Worm (Caenorhabditis elegans): Measurements from ENCODE around the gene chil-5.

chil-5 gene

ce11 chrII:9891031-9891689 is 31.7 kb upstream of the chil-5 start, which contains the start of gene vgln-1:
vgln-1 (minus strand) TSS chrII:9891081.
- TF ChIP-seq aly-1 (tag; optimal IDR thresholded peaks at IDR 0.05) (no peak), F13C5.2 (tag; optimal IDR thresholded peaks at IDR 0.05) (no peak), tra-4 (tag; optimal IDR thresholded peaks at IDR 0.05) (no peak), ets-7 (tag; optimal IDR thresholded peaks at IDR 0.05) (no peak), tbx-37 (GFP tag; conservative IDR thresholded peaks at IDR 0.05) (no peak), sea-1 (GFP tag; conservative IDR thresholded peaks at IDR 0.05) (no peak), ama-1 (optimal IDR thresholded peaks at IDR 0.05) (no peak)

ce11 chrII:9888549-9888948 is 29.1 kb upstream of the chil-5 start:
- TF ChIP-seq tbx-37 (GFP tag; conservative IDR thresholded peaks at IDR 0.05) = no peak
- no peak for TF ChIP-seq ceh-13 (GFP tag; optimal IDR thresholded peaks at IDR 0.05)
- no peak for TF ChIP-seq pes-1 (GFP tag; IDR thresholded peaks at IDR 0.05)
- no peak for TF ChIP-seq ets-7 (tag; optimal IDR thresholded peaks at IDR 0.05)
- TF ChIP-seq ama-1 (optimal IDR thresholded peaks at IDR 0.05) = no peak
- TF ChIP-seq hmbx-1 (tag; optimal IDR thresholded peaks at IDR 0.05) = no peak
- no peak for TF ChIP-seq scrt-1 (GFP tag; IDR thresholded peaks at IDR 0.05)
- TF ChIP-seq F13C5.2 (tag; optimal IDR thresholded peaks at IDR 0.05) = no peak
- no peak for TF ChIP-seq ceh-36 (tag; optimal IDR thresholded peaks at IDR 0.05)
- TF ChIP-seq flt-1 (GFP tag; IDR thresholded peaks at IDR 0.05) = no peak
- TF ChIP-seq sea-1 (GFP tag; conservative IDR thresholded peaks at IDR 0.05) = no peak
- TF ChIP-seq aly-1 (tag; optimal IDR thresholded peaks at IDR 0.05) = no peak
- TF ChIP-seq tra-4 (tag; optimal IDR thresholded peaks at IDR 0.05) = no peak

ce11 chrII:9886216-9886615 is 26.7 kb upstream of the chil-5 start, which contains the start of gene algn-8:
algn-8 (minus strand) TSS chrII:9886442.
- no peak for TF ChIP-seq ceh-13 (GFP tag; optimal IDR thresholded peaks at IDR 0.05)
- no peak for TF ChIP-seq ama-1 (optimal IDR thresholded peaks at IDR 0.05)
- no peak for TF ChIP-seq sea-1 (GFP tag; conservative IDR thresholded peaks at IDR 0.05)
- no peak for TF ChIP-seq tbx-37 (GFP tag; conservative IDR thresholded peaks at IDR 0.05)
- TF ChIP-seq pes-1 (GFP tag; IDR thresholded peaks at IDR 0.05) = no peak
- no peak for TF ChIP-seq ets-7 (tag; optimal IDR thresholded peaks at IDR 0.05)
- TF ChIP-seq aly-1 (tag; optimal IDR thresholded peaks at IDR 0.05) = no peak
- no peak for TF ChIP-seq hmbx-1 (tag; optimal IDR thresholded peaks at IDR 0.05)
- TF ChIP-seq hnd-1 (tag; optimal IDR thresholded peaks at IDR 0.05) = no peak
- no peak for TF ChIP-seq hmg-4 (GFP tag; optimal IDR thresholded peaks at IDR 0.05)
- no peak for TF ChIP-seq tbx-11 (GFP tag; IDR thresholded peaks at IDR 0.05)
- TF ChIP-seq B0310.2 (tag; optimal IDR thresholded peaks at IDR 0.05) = no peak
- TF ChIP-seq scrt-1 (GFP tag; IDR thresholded peaks at IDR 0.05) = no peak
- TF ChIP-seq ceh-36 (tag; optimal IDR thresholded peaks at IDR 0.05) = no peak
- no peak for TF ChIP-seq F13C5.2 (tag; optimal IDR thresholded peaks at IDR 0.05)
- TF ChIP-seq tra-4 (tag; optimal IDR thresholded peaks at IDR 0.05) = no peak
- TF ChIP-seq flt-1 (GFP tag; IDR thresholded peaks at IDR 0.05) = no peak

- TF ChIP-seq hmg-4 (GFP tag; optimal IDR thresholded peaks at IDR 0.05) (no peak), pes-1 (GFP tag; IDR thresholded peaks at IDR 0.05) (no peak), ama-1 (optimal IDR thresholded peaks at IDR 0.05) (no peak), ceh-13 (GFP tag; optimal IDR thresholded peaks at IDR 0.05) (no peak), scrt-1 (GFP tag; IDR thresholded peaks at IDR 0.05) (no peak), B0310.2 (tag; optimal IDR thresholded peaks at IDR 0.05) (no peak), F13C5.2 (tag; optimal IDR thresholded peaks at IDR 0.05) (no peak), tbx-37 (GFP tag; conservative IDR thresholded peaks at IDR 0.05) (no peak), tra-4 (tag; optimal IDR thresholded peaks at IDR 0.05) (no peak), hmbx-1 (tag; optimal IDR thresholded peaks at IDR 0.05) (no peak), sea-1 (GFP tag; conservative IDR thresholded peaks at IDR 0.05) (no peak)
These were observed 21.4 kb upstream of the chil-5 start, which contains the start of gene C08H9.15 for ce11 chrII:9880826-9881225. C08H9.15 (plus strand) TSS chrII:9881193.

- no peak for TF ChIP-seq sea-1 (GFP tag; conservative IDR thresholded peaks at IDR 0.05)
- no peak for TF ChIP-seq aly-1 (tag; optimal IDR thresholded peaks at IDR 0.05)
- TF ChIP-seq tbx-11 (GFP tag; IDR thresholded peaks at IDR 0.05) = no peak
- TF ChIP-seq hnd-1 (tag; optimal IDR thresholded peaks at IDR 0.05) = no peak
- TF ChIP-seq F13C5.2 (tag; optimal IDR thresholded peaks at IDR 0.05) = no peak
- no peak for TF ChIP-seq ama-1 (optimal IDR thresholded peaks at IDR 0.05)
- TF ChIP-seq pes-1 (GFP tag; IDR thresholded peaks at IDR 0.05) = no peak
- TF ChIP-seq tbx-37 (GFP tag; conservative IDR thresholded peaks at IDR 0.05) = no peak
- no peak for TF ChIP-seq ceh-13 (GFP tag; optimal IDR thresholded peaks at IDR 0.05)
- TF ChIP-seq flt-1 (GFP tag; IDR thresholded peaks at IDR 0.05) = no peak
- no peak for TF ChIP-seq hmg-4 (GFP tag; optimal IDR thresholded peaks at IDR 0.05)
- no peak for TF ChIP-seq B0310.2 (tag; optimal IDR thresholded peaks at IDR 0.05)
- TF ChIP-seq hmbx-1 (tag; optimal IDR thresholded peaks at IDR 0.05) = no peak
- no peak for TF ChIP-seq ceh-36 (tag; optimal IDR thresholded peaks at IDR 0.05)
- TF ChIP-seq ets-7 (tag; optimal IDR thresholded peaks at IDR 0.05) = no peak
- no peak for TF ChIP-seq tra-4 (tag; optimal IDR thresholded peaks at IDR 0.05)
- no peak for TF ChIP-seq scrt-1 (GFP tag; IDR thresholded peaks at IDR 0.05)
These were observed 20.3 kb upstream of the chil-5 start for ce11 chrII:9879815-9880214.

- TF ChIP-seq ama-1 (optimal IDR thresholded peaks at IDR 0.05) = no peak
- TF ChIP-seq F13C5.2 (tag; optimal IDR thresholded peaks at IDR 0.05) = no peak
- TF ChIP-seq ets-7 (tag; optimal IDR thresholded peaks at IDR 0.05) = no peak
- no peak for TF ChIP-seq hmbx-1 (tag; optimal IDR thresholded peaks at IDR 0.05)
- TF ChIP-seq flt-1 (GFP tag; IDR thresholded peaks at IDR 0.05) = no peak
- no peak for TF ChIP-seq ceh-13 (GFP tag; optimal IDR thresholded peaks at IDR 0.05)
- no peak for TF ChIP-seq tra-4 (tag; optimal IDR thresholded peaks at IDR 0.05)
- no peak for TF ChIP-seq tbx-37 (GFP tag; conservative IDR thresholded peaks at IDR 0.05)
- TF ChIP-seq ceh-36 (tag; optimal IDR thresholded peaks at IDR 0.05) = no peak
- TF ChIP-seq hnd-1 (tag; optimal IDR thresholded peaks at IDR 0.05) = no peak
- TF ChIP-seq aly-1 (tag; optimal IDR thresholded peaks at IDR 0.05) = no peak
- no peak for TF ChIP-seq scrt-1 (GFP tag; IDR thresholded peaks at IDR 0.05)
- no peak for TF ChIP-seq hmg-4 (GFP tag; optimal IDR thresholded peaks at IDR 0.05)
- TF ChIP-seq B0310.2 (tag; optimal IDR thresholded peaks at IDR 0.05) = no peak
- no peak for TF ChIP-seq sea-1 (GFP tag; conservative IDR thresholded peaks at IDR 0.05)
- no peak for TF ChIP-seq tbx-11 (GFP tag; IDR thresholded peaks at IDR 0.05)
These were observed 15.2 kb upstream of the chil-5 start, which contains the start of the genes chil-2 and ctsa-3.2 for ce11 chrII:9874508-9875229. chil-2 (minus strand) TSS chrII:9874608. ctsa-3.2 (plus strand) TSS chrII:9875179.

Measured in whole organism, early embryonic.